Worm (Caenorhabditis elegans) whole organism, young adult: Measurements from ENCODE around the gene ZK185.3.

Experiments used
- B0019.2 ChIP-seq: fragments of 200-800 bp; sonication (Bioruptor generic); conservative IDR thresholded peaks from 2 replicates; pipeline ENCODE4 v1.3.6; 2022; ENCODE audit warnings: missing genetic modification reagents, missing genetic modification characterization, missing compliant biosample characterization
- B0336.3 ChIP-seq: fragments of 200-800 bp; sonication (Bioruptor generic); IDR thresholded peaks from 2 replicates; pipeline ENCODE4 v1.3.6; 2022; ENCODE audit warnings: missing genetic modification characterization, missing compliant biosample characterization
- C17E4.6 ChIP-seq: fragments of 200-800 bp; sonication (Bioruptor generic); IDR thresholded peaks from 2 replicates; pipeline ENCODE4 v1.3.6; 2022; ENCODE audit warnings: missing genetic modification reagents, missing genetic modification characterization, missing compliant biosample characterization
- D2030.7 ChIP-seq: fragments of 200-800 bp; sonication (Bioruptor generic); IDR thresholded peaks from 2 replicates; pipeline ENCODE4 v1.3.6; 2022; ENCODE audit warnings: missing genetic modification reagents, missing genetic modification characterization, missing compliant biosample characterization
- F57A8.1 ChIP-seq: fragments of 200-800 bp; sonication (Bioruptor generic); optimal IDR thresholded peaks from 2 replicates; lab custom pipeline; 2018; ENCODE audit warnings: mild to moderate bottlenecking, missing genetic modification characterization, moderate library complexity, missing compliant biosample characterization
- T07F8.4 ChIP-seq: sonication (generic microtip); optimal IDR thresholded peaks from 2 replicates; lab custom pipeline; 2016; ENCODE audit warnings: mild to moderate bottlenecking, missing genetic modification characterization, moderate library complexity, missing compliant biosample characterization
- T26A5.8 ChIP-seq: sonication (generic microtip); optimal IDR thresholded peaks from 2 replicates; lab custom pipeline; 2016; ENCODE audit warnings: missing genetic modification characterization, missing compliant biosample characterization
- Y53F4B.3 ChIP-seq: fragments of 200-800 bp; sonication (Bioruptor generic); IDR thresholded peaks from 2 replicates; pipeline ENCODE4 v1.3.6; 2022; ENCODE audit warnings: missing genetic modification reagents, missing genetic modification characterization, missing compliant biosample characterization
- Y53G8AR.9 ChIP-seq: fragments of 200-800 bp; sonication (Bioruptor generic); conservative IDR thresholded peaks from 2 replicates; pipeline ENCODE4 v1.3.6; 2022; ENCODE audit warnings: missing genetic modification reagents, missing genetic modification characterization, missing compliant biosample characterization
- Y67H2A.10 ChIP-seq: fragments of 200-800 bp; sonication (Bioruptor generic); conservative IDR thresholded peaks from 2 replicates; pipeline ENCODE4 v1.3.6; 2022; ENCODE audit warnings: missing genetic modification reagents, missing genetic modification characterization, missing compliant biosample characterization
- ama-1 ChIP-seq, 3 experiments: fragments of 150-350 bp in 1 of 3; sonication (generic microtip) in 2 of 3; optimal IDR thresholded peaks; 2 replicates each; lab custom pipeline; 2014 to 2018; ENCODE audit warnings: missing biosample characterization in 2 of 3, missing genetic modification characterization in 2 of 3, missing genetic modification reagents in 2 of 3
- aptf-3 ChIP-seq: fragments of 200-800 bp; sonication (Bioruptor generic); IDR thresholded peaks from 2 replicates; pipeline ENCODE4 v1.3.6; 2022; ENCODE audit warnings: missing genetic modification characterization, missing compliant biosample characterization
- bed-1 ChIP-seq: fragments of 200-800 bp; sonication (Bioruptor generic); IDR thresholded peaks from 2 replicates; pipeline ENCODE4 v1.3.6; 2022; ENCODE audit warnings: missing genetic modification reagents, missing genetic modification characterization, missing compliant biosample characterization
- ccch-3 ChIP-seq: fragments of 200-800 bp; sonication (Bioruptor generic); optimal IDR thresholded peaks from 2 replicates; lab custom pipeline; 2018; ENCODE audit warnings: mild to moderate bottlenecking, missing genetic modification characterization, missing compliant biosample characterization
- ceh-100 ChIP-seq: fragments of 200-800 bp; sonication (Bioruptor generic); IDR thresholded peaks from 2 replicates; pipeline ENCODE4 v1.3.6; 2022; ENCODE audit warnings: missing genetic modification reagents, missing genetic modification characterization, missing compliant biosample characterization
- ceh-27 ChIP-seq: fragments of 200-800 bp; sonication (Bioruptor generic); optimal IDR thresholded peaks from 2 replicates; lab custom pipeline; 2018; ENCODE audit warnings: mild to moderate bottlenecking, missing genetic modification characterization, moderate library complexity, missing compliant biosample characterization
- dox-1 ChIP-seq: fragments of 200-800 bp; sonication (Bioruptor generic); IDR thresholded peaks from 2 replicates; pipeline ENCODE4 v1.3.6; 2022; ENCODE audit warnings: missing genetic modification reagents, missing genetic modification characterization, missing compliant biosample characterization
- dpff-1 ChIP-seq: sonication (generic microtip); optimal IDR thresholded peaks from 2 replicates; lab custom pipeline; 2017; ENCODE audit warnings: mild to moderate bottlenecking, missing genetic modification characterization, missing compliant biosample characterization
- dpl-1 ChIP-seq: fragments of 150-350 bp; optimal IDR thresholded peaks from 2 replicates; lab custom pipeline; 2014; ENCODE audit warnings: missing biosample characterization, missing genetic modification reagents, missing genetic modification characterization
- efl-1 ChIP-seq: fragments of 150-350 bp; optimal IDR thresholded peaks from 2 replicates; lab custom pipeline; 2014; ENCODE audit warnings: missing biosample characterization, missing genetic modification reagents, missing genetic modification characterization
- egl-44 ChIP-seq: fragments of 200-800 bp; sonication (Bioruptor generic); IDR thresholded peaks from 2 replicates; pipeline ENCODE4 v1.3.6; 2022; ENCODE audit warnings: missing genetic modification reagents, missing genetic modification characterization, missing compliant biosample characterization
- ekl-4 ChIP-seq: fragments of 200-800 bp; sonication (Bioruptor generic); IDR thresholded peaks from 2 replicates; pipeline ENCODE4 v1.3.6; 2022; ENCODE audit warnings: missing genetic modification reagents, missing genetic modification characterization, missing compliant biosample characterization
- ets-4 ChIP-seq: fragments of 200-800 bp; sonication (Bioruptor generic); optimal IDR thresholded peaks from 2 replicates; lab custom pipeline; 2018; ENCODE audit warnings: mild to moderate bottlenecking, missing genetic modification characterization, missing compliant biosample characterization
- hlh-12 ChIP-seq: sonication (generic microtip); optimal IDR thresholded peaks from 2 replicates; lab custom pipeline; 2016; ENCODE audit warnings: missing genetic modification characterization, missing compliant biosample characterization
- hmg-20 ChIP-seq: fragments of 200-800 bp; sonication (Bioruptor generic); IDR thresholded peaks from 2 replicates; pipeline ENCODE4 v1.3.6; 2022; ENCODE audit warnings: missing genetic modification reagents, missing genetic modification characterization, missing compliant biosample characterization
- lin-35 ChIP-seq, 3 experiments: fragments of 150-350 bp in 2 of 3; sonication (generic microtip) in 1 of 3; optimal IDR thresholded peaks; 2 replicates each; lab custom pipeline; 2014 to 2018; ENCODE audit warnings: missing biosample characterization in 3 of 3, missing genetic modification characterization in 3 of 3, missing genetic modification reagents in 3 of 3
- lsy-27 ChIP-seq: sonication (generic microtip); optimal IDR thresholded peaks from 2 replicates; lab custom pipeline; 2017; ENCODE audit warnings: missing genetic modification characterization, mild to moderate bottlenecking, missing compliant biosample characterization, antibody characterized with exemption, missing genotype, borderline replicate concordance; ENCODE audit not compliant: insufficient read depth
- mcd-1 ChIP-seq: fragments of 200-800 bp; sonication (Bioruptor generic); IDR thresholded peaks from 2 replicates; pipeline ENCODE4 v1.3.6; 2022; ENCODE audit warnings: missing genetic modification reagents, missing genetic modification characterization, missing compliant biosample characterization
- mes-4 ChIP-seq: sonication (generic microtip); optimal IDR thresholded peaks from 2 replicates; lab custom pipeline; 2016; ENCODE audit warnings: missing genotype, missing genetic modification characterization, missing compliant biosample characterization
- nfya-2 ChIP-seq: fragments of 200-800 bp; sonication (Bioruptor generic); IDR thresholded peaks from 2 replicates; pipeline ENCODE4 v1.3.6; 2022; ENCODE audit warnings: missing genetic modification reagents, missing genetic modification characterization, missing compliant biosample characterization
- nhr-80 ChIP-seq: sonication (generic microtip); optimal IDR thresholded peaks from 2 replicates; lab custom pipeline; 2016; ENCODE audit warnings: missing genetic modification characterization, missing compliant biosample characterization
- nhr-90 ChIP-seq: sonication (generic microtip); optimal IDR thresholded peaks from 2 replicates; lab custom pipeline; 2016; ENCODE audit warnings: missing genotype, mild to moderate bottlenecking, missing genetic modification characterization, missing compliant biosample characterization
- pha-4 ChIP-seq: fragments of 150-350 bp; sonication (generic microtip); optimal IDR thresholded peaks from 2 replicates; lab custom pipeline; 2014; ENCODE audit warnings: missing biosample characterization, missing genetic modification reagents, missing genetic modification characterization
- rcor-1 ChIP-seq: fragments of 200-800 bp; sonication (Bioruptor generic); IDR thresholded peaks from 2 replicates; pipeline ENCODE4 v1.3.6; 2022; ENCODE audit warnings: missing genetic modification reagents, missing genetic modification characterization, missing compliant biosample characterization
- rec-8 ChIP-seq, 2 experiments: sonication (generic microtip); optimal IDR thresholded peaks; 2 replicates each; lab custom pipeline; 2016; ENCODE audit warnings: mild to moderate bottlenecking in 2 of 2, missing genetic modification characterization in 2 of 2, missing genetic modification reagents in 2 of 2, missing genotype in 2 of 2, missing biosample characterization in 1 of 2, missing compliant biosample characterization in 1 of 2, moderate library complexity in 1 of 2
- sdz-38 ChIP-seq: sonication (generic microtip); optimal IDR thresholded peaks from 2 replicates; lab custom pipeline; 2016; ENCODE audit warnings: missing genotype, missing genetic modification characterization, missing compliant biosample characterization
- snpc-1.1 ChIP-seq: sonication (generic microtip); optimal IDR thresholded peaks from 2 replicates; lab custom pipeline; 2017; ENCODE audit warnings: missing genetic modification characterization, mild to moderate bottlenecking, missing compliant biosample characterization, antibody characterized with exemption, moderate library complexity, missing genotype, missing genetic modification reagents; ENCODE audit not compliant: insufficient read depth
- sptf-2 ChIP-seq: fragments of 200-800 bp; sonication (Bioruptor generic); optimal IDR thresholded peaks from 2 replicates; lab custom pipeline; 2018; ENCODE audit warnings: mild to moderate bottlenecking, missing genetic modification characterization, missing compliant biosample characterization
- unc-62 ChIP-seq: fragments of 150-350 bp; optimal IDR thresholded peaks from 2 replicates; lab custom pipeline; 2014; ENCODE audit warnings: missing biosample characterization, missing genetic modification reagents, missing genetic modification characterization
- zim-3 ChIP-seq: sonication (generic microtip); optimal IDR thresholded peaks from 2 replicates; lab custom pipeline; 2017; ENCODE audit warnings: mild to moderate bottlenecking, missing genetic modification characterization, moderate library complexity, missing compliant biosample characterization
- ztf-28 ChIP-seq: fragments of 200-800 bp; sonication (Bioruptor generic); IDR thresholded peaks from 2 replicates; pipeline ENCODE4 v1.3.6; 2022; ENCODE audit warnings: missing genetic modification reagents, missing genetic modification characterization, missing compliant biosample characterization

Gene ZK185.3

DNA sequence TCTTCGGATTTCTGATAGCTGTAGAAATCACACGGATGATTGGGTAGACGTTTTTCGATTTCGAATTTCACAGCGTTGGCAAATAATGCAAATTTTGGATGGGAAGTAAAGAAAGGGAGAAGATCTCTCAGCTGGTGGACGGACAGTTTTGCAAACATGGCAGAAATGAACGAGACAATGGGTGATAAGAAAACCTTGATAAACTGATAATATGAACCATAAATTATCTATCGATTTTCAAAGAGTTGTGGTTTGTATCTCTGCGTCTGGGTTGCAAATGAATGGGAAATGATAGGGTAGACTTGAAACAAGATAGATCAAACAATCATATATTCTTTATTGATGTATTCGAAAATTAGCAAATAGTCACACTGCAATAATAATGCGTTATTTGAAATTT lies at the start of gene ZK185.3:
Gene ZK185.3 (minus strand): TSS at position 263 of the 400 bp plus-strand sequence.
- no peak for TF ChIP-seq ztf-28 (GFP tag; lab: Robert Waterston, UW)
- no peak for TF ChIP-seq B0019.2
- TF ChIP-seq T07F8.4, result no peak
- TF ChIP-seq unc-62 (GFP tag; lab: Kevin White, UChicago), result no peak
- no peak for TF ChIP-seq ccch-3 (GFP tag; lab: Kevin White, UChicago)
- no peak for TF ChIP-seq ceh-100 (GFP tag; lab: Robert Waterston, UW)
- no peak for TF ChIP-seq ceh-27
- no peak for TF ChIP-seq rcor-1 (GFP tag; lab: Robert Waterston, UW)
- TF ChIP-seq nfya-2 (GFP tag; lab: Robert Waterston, UW), result no peak
- TF ChIP-seq Y53G8AR.9, result no peak
- TF ChIP-seq nhr-80 (tag; lab: Kevin White, UChicago), result peak; percentile 72
- no peak for TF ChIP-seq sdz-38 (tag; lab: Kevin White, UChicago)
- TF ChIP-seq dpl-1 (GFP tag; lab: Kevin White, UChicago), result no peak
- no peak for TF ChIP-seq bed-1 (GFP tag; lab: Robert Waterston, UW)
- TF ChIP-seq lsy-27 (tag; lab: Kevin White, UChicago), result no peak
- TF ChIP-seq B0336.3 (GFP tag; lab: Robert Waterston, UW), result no peak
- TF ChIP-seq dox-1, result 0 out of 2 replicates have a peak, but pooled peaks have one; percentile 14

DNA sequence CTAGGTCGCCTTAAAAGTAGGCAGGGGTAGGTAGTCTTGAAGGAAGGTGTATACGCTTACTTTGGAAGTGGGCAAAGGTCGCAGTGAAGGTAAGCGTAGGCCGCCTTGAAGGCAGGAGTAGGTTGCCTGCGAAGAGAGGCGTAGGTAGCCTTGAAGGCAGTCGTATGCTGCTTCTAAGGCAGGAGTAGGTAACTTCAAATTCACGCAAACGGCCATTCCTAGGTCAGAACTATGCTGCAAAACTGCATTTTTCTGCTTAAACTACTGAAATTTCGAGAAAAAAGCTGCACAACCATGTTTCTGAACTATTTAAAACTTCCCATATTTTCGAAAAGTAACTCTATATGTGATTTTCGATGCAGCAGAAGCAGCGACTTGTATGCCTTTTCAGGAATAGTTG lies 49.2 kb upstream of the ZK185.3 start:
- TF ChIP-seq Y67H2A.10 (GFP tag; lab: Robert Waterston, UW) (no peak), snpc-1.1 (no peak), hlh-12 (tag; lab: Kevin White, UChicago) (no peak), ekl-4 (GFP tag; lab: Robert Waterston, UW) (no peak), Y53F4B.3 (GFP tag; lab: Robert Waterston, UW) (no peak), dpff-1 (tag; lab: Kevin White, UChicago) (no peak), ccch-3 (GFP tag; lab: Kevin White, UChicago) (no peak), lin-35 (GFP tag; optimal IDR thresholded peaks at IDR 0.05; lab: Kevin White, UChicago) (no peak), D2030.7 (GFP tag; lab: Robert Waterston, UW) (no peak), Y53G8AR.9 (no peak), rec-8 (tag; optimal IDR thresholded peaks at IDR 0.05; lab: Kevin White, UChicago) (no peak), C17E4.6 (no peak), nhr-90 (no peak), ets-4 (GFP tag; lab: Kevin White, UChicago) (no peak), ceh-27 (no peak), mes-4 (tag; lab: Kevin White, UChicago) (no peak), ama-1 (optimal IDR thresholded peaks at IDR 0.05; lab: Kevin White, UChicago) (no peak), ama-1 (GFP tag; optimal IDR thresholded peaks at IDR 0.05; lab: Kevin White, UChicago) (no peak), mcd-1 (no peak)

DNA sequence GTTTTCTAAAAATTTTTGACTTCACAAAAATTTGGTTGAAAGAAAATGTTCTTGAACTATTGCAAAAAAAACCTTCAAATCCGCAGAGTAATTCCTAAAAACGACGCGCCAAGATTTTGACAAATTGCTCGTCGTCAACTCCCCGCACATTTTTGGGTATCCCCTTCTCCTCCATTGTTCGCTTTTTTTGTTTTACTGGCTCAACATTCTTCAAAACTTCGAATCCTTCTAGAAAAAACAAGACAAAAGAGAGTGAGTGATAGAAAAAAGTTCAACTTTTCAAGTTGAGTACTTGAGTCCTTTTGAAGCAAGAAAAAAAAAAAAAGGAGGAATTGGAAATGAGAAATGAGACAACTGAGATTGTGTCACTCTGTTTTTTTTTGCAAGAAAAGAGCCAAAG lies 46.6 kb upstream of the ZK185.3 start:
- TF ChIP-seq T26A5.8 (tag; lab: Kevin White, UChicago) (no peak), Y53G8AR.9 (no peak), efl-1 (GFP tag; lab: Kevin White, UChicago) (no peak), sptf-2 (GFP tag; lab: Kevin White, UChicago) (no peak), aptf-3 (GFP tag; lab: Robert Waterston, UW) (no peak), F57A8.1 (GFP tag; lab: Kevin White, UChicago) (no peak), egl-44 (GFP tag; lab: Robert Waterston, UW) (no peak), zim-3 (tag; lab: Kevin White, UChicago) (no peak), hmg-20 (GFP tag; lab: Robert Waterston, UW) (no peak), B0336.3 (GFP tag; lab: Robert Waterston, UW) (no peak), pha-4 (tag; lab: Kevin White, UChicago) (no peak)
- TF ChIP-seq, all 124 proteins: peak for 0
